Worm (Caenorhabditis elegans) whole organism, early embryonic: ENCODE measurements around the gene W04E12.3.

Experiments
- B0310.2 ChIP-seq: sonication (generic microtip); optimal IDR thresholded peaks from 2 replicates; lab custom pipeline; 2016; ENCODE audit warnings: mild to moderate bottlenecking, missing genetic modification characterization, missing compliant biosample characterization
- ama-1 ChIP-seq: fragments of 150-350 bp; optimal IDR thresholded peaks from 2 replicates; lab custom pipeline; 2014
- ceh-36 ChIP-seq: sonication (generic microtip); optimal IDR thresholded peaks from 2 replicates; lab custom pipeline; 2016; ENCODE audit warnings: missing genetic modification characterization, inconsistent platforms, missing compliant biosample characterization
- flt-1 ChIP-seq: fragments of 200-800 bp; sonication (Bioruptor generic); IDR thresholded peaks from 2 replicates; pipeline ENCODE4 v1.3.6; 2022; ENCODE audit warnings: missing genetic modification characterization, missing compliant biosample characterization
- hmg-4 ChIP-seq: fragments of 200-800 bp; sonication (Bioruptor generic); optimal IDR thresholded peaks from 2 replicates; lab custom pipeline; 2018; ENCODE audit warnings: mild to moderate bottlenecking, missing genetic modification characterization, missing compliant biosample characterization
- pes-1 ChIP-seq: fragments of 200-800 bp; sonication (Bioruptor generic); IDR thresholded peaks from 2 replicates; pipeline ENCODE4 v1.3.6; 2022; ENCODE audit warnings: missing genetic modification reagents, missing genetic modification characterization, missing compliant biosample characterization
- tra-4 ChIP-seq: sonication (generic microtip); optimal IDR thresholded peaks from 2 replicates; lab custom pipeline; 2017; ENCODE audit warnings: missing genetic modification characterization, missing compliant biosample characterization

DNA sequence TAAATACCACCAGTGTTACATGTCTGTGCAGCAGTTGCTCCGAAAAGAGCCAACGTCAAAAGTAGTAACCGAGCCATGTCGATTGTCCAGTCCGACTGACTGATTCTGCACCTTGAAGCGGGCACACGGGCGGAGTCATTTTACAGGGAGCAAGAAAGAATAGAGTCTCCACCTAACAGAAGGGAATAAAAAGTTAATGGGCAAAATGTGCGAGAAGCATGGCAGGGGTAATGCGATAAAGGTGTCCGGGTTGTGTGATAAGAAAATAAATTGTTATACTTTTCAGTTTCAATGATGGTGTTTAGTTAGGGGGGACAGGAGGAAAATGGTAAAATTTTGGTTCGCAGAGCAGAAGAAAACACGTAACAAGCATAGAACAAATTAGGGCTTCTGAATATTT, 13.5 kb downstream of the W04E12.3 start, which contains the start of gene clec-50:
- no peak for TF ChIP-seq ama-1
- TF ChIP-seq B0310.2 (tag; lab: Kevin White, UChicago), result no peak
- no peak for TF ChIP-seq pes-1
- no peak for TF ChIP-seq flt-1 (GFP tag; lab: Robert Waterston, UW)
- no peak for TF ChIP-seq ceh-36 (tag; lab: Kevin White, UChicago)
- TF ChIP-seq hmg-4, result no peak
- TF ChIP-seq tra-4 (tag; lab: Kevin White, UChicago), result no peak
